Worm (Caenorhabditis elegans) whole organism, late embryonic: ENCODE results near the gene str-20.

ENCODE experiments used
- K02D7.2 ChIP-seq: sonication (generic microtip); optimal IDR thresholded peaks from 2 replicates; lab custom pipeline; 2017; ENCODE audit warnings: mild to moderate bottlenecking, missing genetic modification characterization, missing compliant biosample characterization
- K09A11.1 ChIP-seq: sonication (generic microtip); optimal IDR thresholded peaks from 2 replicates; lab custom pipeline; 2017; ENCODE audit warnings: antibody characterized with exemption, mild to moderate bottlenecking, missing genetic modification characterization, missing compliant biosample characterization; ENCODE audit not compliant: insufficient read depth
- ceh-22 ChIP-seq: sonication (generic microtip); optimal IDR thresholded peaks from 2 replicates; lab custom pipeline; 2017; ENCODE audit warnings: missing biosample characterization, missing genetic modification characterization
- ceh-30 ChIP-seq: fragments of 150-350 bp; optimal IDR thresholded peaks from 2 replicates; lab custom pipeline; 2014; ENCODE audit warnings: missing biosample characterization, missing genetic modification characterization
- ceh-9 ChIP-seq: sonication (generic microtip); optimal IDR thresholded peaks from 2 replicates; lab custom pipeline; 2016; ENCODE audit warnings: mild to moderate bottlenecking, missing genetic modification characterization, inconsistent platforms, missing compliant biosample characterization
- dmd-4 ChIP-seq: sonication (generic microtip); optimal IDR thresholded peaks from 2 replicates; lab custom pipeline; 2016; ENCODE audit warnings: borderline replicate concordance, missing genetic modification characterization, missing compliant biosample characterization
- dve-1 ChIP-seq: sonication (generic microtip); optimal IDR thresholded peaks from 2 replicates; lab custom pipeline; 2017; ENCODE audit warnings: antibody characterized with exemption, mild to moderate bottlenecking, missing genetic modification characterization, missing compliant biosample characterization
- ets-4 ChIP-seq: sonication (generic microtip); optimal IDR thresholded peaks from 2 replicates; lab custom pipeline; 2016; ENCODE audit warnings: missing genetic modification characterization, missing compliant biosample characterization
- fkh-6 ChIP-seq: sonication (generic microtip); optimal IDR thresholded peaks from 2 replicates; lab custom pipeline; 2016; ENCODE audit warnings: missing genetic modification characterization, missing compliant biosample characterization
- lin-11 ChIP-seq: fragments of 200-800 bp; sonication (Bioruptor generic); optimal IDR thresholded peaks from 2 replicates; lab custom pipeline; 2018; ENCODE audit warnings: mild to moderate bottlenecking, missing genetic modification characterization, missing compliant biosample characterization
- nhr-11 ChIP-seq: fragments of 150-350 bp; optimal IDR thresholded peaks from 2 replicates; lab custom pipeline; 2014; ENCODE audit warnings: missing biosample characterization, missing genetic modification characterization
- pha-4 ChIP-seq: fragments of 150-350 bp; optimal IDR thresholded peaks from 2 replicates; lab custom pipeline; 2018; ENCODE audit warnings: missing biosample characterization, missing genetic modification reagents, missing genetic modification characterization
- tbx-2 ChIP-seq: sonication (generic microtip); optimal IDR thresholded peaks from 2 replicates; lab custom pipeline; 2016; ENCODE audit warnings: missing genetic modification characterization, missing compliant biosample characterization
- zip-5 ChIP-seq: sonication (generic microtip); optimal IDR thresholded peaks from 2 replicates; lab custom pipeline; 2016; ENCODE audit warnings: missing genetic modification characterization, missing compliant biosample characterization

DNA sequence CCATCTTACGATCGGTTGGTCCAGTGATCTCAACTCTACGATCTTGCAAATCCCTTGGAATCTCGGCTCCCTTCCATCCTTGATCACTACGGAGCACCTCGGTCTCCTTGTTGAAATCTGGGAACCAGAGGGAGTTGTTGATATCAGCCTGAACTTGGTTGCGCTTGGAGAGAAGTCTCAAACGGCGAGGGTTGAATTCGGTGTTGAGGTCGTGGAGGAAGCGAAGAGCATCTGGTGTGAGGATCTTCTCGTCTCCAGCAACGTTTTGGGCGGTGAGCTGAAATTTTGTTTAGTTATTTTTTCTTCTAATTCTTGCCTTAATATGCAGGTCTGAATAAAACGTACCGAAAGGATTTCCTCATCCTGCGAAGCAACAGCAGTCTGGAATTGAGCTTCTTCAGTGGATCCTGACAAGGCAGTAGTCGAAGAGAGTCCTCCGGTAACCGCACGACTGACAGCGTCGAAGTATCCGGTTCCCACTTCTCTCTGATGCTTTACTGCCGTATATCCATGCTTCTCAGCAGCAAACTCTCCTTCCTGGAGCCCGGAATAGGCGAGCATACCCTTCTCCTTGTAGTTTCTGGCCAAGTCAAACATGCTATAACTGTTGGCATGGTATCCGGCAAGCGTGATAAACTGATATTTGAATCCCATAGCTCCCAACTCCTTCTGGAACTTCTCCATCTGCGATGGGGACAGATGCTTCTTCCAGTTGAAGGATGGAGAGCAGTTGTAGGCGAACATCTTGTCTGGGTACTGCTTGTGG lies 30.3 kb upstream of the str-20 start:
- no peak for TF ChIP-seq dve-1 (tag; lab: Kevin White, UChicago)
- TF ChIP-seq K02D7.2 = no peak
- TF ChIP-seq nhr-11 (tag; lab: Kevin White, UChicago) = no peak
- TF ChIP-seq pha-4 = no peak
- no peak for TF ChIP-seq K09A11.1 (tag; lab: Kevin White, UChicago)
- TF ChIP-seq ceh-22 (tag; lab: Kevin White, UChicago) = no peak
- TF ChIP-seq lin-11 = no peak
- TF ChIP-seq dmd-4 (tag; lab: Kevin White, UChicago) = no peak
- no peak for TF ChIP-seq fkh-6 (tag; lab: Kevin White, UChicago)
- no peak for TF ChIP-seq ets-4 (tag; lab: Kevin White, UChicago)
- TF ChIP-seq zip-5 (tag; lab: Kevin White, UChicago) = no peak
- TF ChIP-seq tbx-2 = no peak
- TF ChIP-seq ceh-30 (tag; lab: Kevin White, UChicago) = no peak
- TF ChIP-seq ceh-9 (tag; lab: Kevin White, UChicago) = no peak
